Worm (Caenorhabditis elegans): ENCODE data around the gene mec-3.

DNA sequence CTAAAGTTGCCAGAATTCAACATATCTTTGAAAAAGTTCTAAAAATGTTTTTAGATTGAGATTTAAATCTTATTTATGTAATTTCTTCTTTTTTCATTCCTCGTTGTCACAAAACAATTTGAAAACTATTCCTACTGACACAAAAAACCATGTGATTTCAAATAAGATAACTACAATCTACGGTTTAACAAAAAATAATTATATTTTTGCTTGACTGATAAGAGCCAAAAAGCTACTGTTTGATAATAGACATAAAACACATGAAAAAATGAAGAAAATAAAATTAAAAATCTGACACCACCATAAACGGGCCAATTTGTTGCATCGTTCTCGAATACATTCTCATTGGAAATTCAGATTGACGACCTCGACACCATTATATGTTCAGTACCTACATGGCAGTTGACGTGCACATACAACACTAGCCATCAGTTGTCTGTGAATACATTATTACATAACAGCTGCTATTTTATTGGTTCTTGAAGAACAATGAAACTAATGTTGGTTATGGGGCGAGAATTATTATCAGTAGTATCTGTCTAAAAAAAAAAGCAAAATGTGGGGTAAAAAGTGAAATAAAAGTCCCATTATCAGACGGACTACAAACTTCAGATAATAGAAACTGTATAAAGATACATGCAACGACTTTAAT is 2.4 kb upstream of the mec-3 start, which contains the start of gene ugt-43:
- no peak for TF ChIP-seq ztf-4 (tag; optimal IDR thresholded peaks at IDR 0.05)
- no peak for TF ChIP-seq R02D3.7 (tag; optimal IDR thresholded peaks at IDR 0.05)
- no peak for TF ChIP-seq tbx-2 (tag; optimal IDR thresholded peaks at IDR 0.05)
- TF ChIP-seq elt-1 (tag; optimal IDR thresholded peaks at IDR 0.05): no peak
- no peak for TF ChIP-seq fos-1 (tag; optimal IDR thresholded peaks at IDR 0.05)
- TF ChIP-seq nhr-76 (tag; optimal IDR thresholded peaks at IDR 0.05): no peak
- TF ChIP-seq jun-1 (tag; optimal IDR thresholded peaks at IDR 0.05): no peak
